Worm (Caenorhabditis elegans): Measurements from ENCODE around the gene M01H9.10.

The M01H9.10 gene

DNA sequence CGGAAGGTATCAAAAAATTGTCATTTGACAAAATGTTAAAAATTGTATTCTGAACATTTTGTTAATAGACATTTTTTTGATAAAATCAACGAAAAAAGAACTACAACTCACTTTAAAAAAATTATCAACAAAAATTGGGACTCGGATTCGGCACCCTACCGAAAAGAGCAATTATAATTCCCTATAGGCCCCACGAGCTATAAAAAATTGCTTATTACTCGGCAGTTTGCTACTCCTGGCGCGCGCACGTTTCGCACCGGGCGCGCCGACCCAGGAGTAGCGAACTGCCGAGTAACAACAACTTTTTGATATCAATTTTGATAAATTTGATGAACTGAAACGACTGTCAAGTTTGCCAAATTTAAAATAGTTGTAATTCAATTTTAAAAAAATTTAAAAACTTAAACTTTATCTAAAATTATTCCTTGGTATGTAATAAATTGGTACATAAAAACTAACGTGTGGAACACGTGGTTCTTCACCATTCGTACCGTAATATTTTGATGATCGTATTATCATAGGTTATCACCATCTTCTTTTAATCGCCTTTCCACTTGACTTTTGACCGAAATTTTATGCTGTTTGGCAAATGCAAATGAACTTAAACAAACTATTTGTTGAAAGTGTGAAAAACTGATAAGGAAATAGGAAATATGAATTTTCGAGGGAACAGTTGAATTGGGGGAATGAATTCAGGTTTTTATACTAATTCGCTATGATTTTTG lies 4.4 kb downstream of the M01H9.10 start (continued):
- no peak for TF ChIP-seq grh-1 (GFP tag; IDR thresholded peaks at IDR 0.05)

DNA sequence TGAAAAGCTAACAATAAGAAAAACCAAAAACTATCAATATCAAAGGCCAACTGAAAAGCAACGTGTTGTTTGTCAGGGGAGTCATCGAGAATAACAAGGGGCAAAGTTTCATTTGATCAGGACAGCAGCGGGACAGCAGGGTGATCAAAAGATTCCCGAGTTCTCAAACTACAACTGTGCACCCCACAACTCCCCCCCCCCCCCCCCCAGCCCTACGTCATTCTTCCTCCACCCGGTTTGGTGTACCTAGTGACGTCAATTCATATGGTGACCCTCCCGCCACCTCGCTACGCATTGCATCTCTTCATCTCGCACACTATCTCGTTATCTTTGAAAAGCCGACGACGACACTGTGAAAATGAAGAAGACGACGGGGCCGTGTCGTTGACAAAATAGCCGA lies 6.2 kb downstream of the M01H9.10 start:
- TF ChIP-seq unc-130 (tag; optimal IDR thresholded peaks at IDR 0.05) (no peak), ceh-88 (GFP tag; IDR thresholded peaks at IDR 0.05) (no peak), mef-2 (tag; optimal IDR thresholded peaks at IDR 0.05) (no peak), F16B12.6 (tag; optimal IDR thresholded peaks at IDR 0.05) (no peak), nhr-28 (tag; optimal IDR thresholded peaks at IDR 0.05) (no peak), vab-15 (tag; optimal IDR thresholded peaks at IDR 0.05) (no peak), lir-3 (tag; optimal IDR thresholded peaks at IDR 0.05; ENCODE audit: poor library complexity) (no peak), lin-14 (GFP tag; optimal IDR thresholded peaks at IDR 0.05) (peak; percentile 45), fkh-10 (GFP tag; optimal IDR thresholded peaks at IDR 0.05) (no peak), efl-1 (optimal IDR thresholded peaks at IDR 0.05) (no peak), efl-1 (GFP tag; optimal IDR thresholded peaks at IDR 0.05 in 1 of 2) (peak in 1 of 2 experiments; percentile 55), tlp-1 (tag; optimal IDR thresholded peaks at IDR 0.05) (no peak), aha-1 (tag; optimal IDR thresholded peaks at IDR 0.05) (no peak), C04F5.9 (tag; optimal IDR thresholded peaks at IDR 0.05) (no peak), nhr-20 (tag; optimal IDR thresholded peaks at IDR 0.05) (no peak), lsy-2 (tag; optimal IDR thresholded peaks at IDR 0.05) (no peak), lin-13 (GFP tag; optimal IDR thresholded peaks at IDR 0.05) (no peak), elt-2 (tag; optimal IDR thresholded peaks at IDR 0.05) (no peak), ceh-82 (tag; optimal IDR thresholded peaks at IDR 0.05) (no peak), ets-5 (GFP tag; IDR thresholded peaks at IDR 0.05) (no peak), sox-4 (tag; optimal IDR thresholded peaks at IDR 0.05) (no peak), zag-1 (tag; optimal IDR thresholded peaks at IDR 0.05) (no peak), lin-15B (tag; optimal IDR thresholded peaks at IDR 0.05) (no peak), swsn-7 (tag; optimal IDR thresholded peaks at IDR 0.05) (no peak), nhr-19 (GFP tag; conservative IDR thresholded peaks at IDR 0.05) (peak; percentile 27; the same call in 1 of the 2 replicates), nhr-85 (tag) (peak; percentile 1), irx-1 (tag; optimal IDR thresholded peaks at IDR 0.05) (no peak), zip-4 (GFP tag; optimal IDR thresholded peaks at IDR 0.05) (no peak), hlh-4 (tag; optimal IDR thresholded peaks at IDR 0.05) (no peak), aly-2 (tag; optimal IDR thresholded peaks at IDR 0.05) (no peak), pqm-1 (tag; optimal IDR thresholded peaks at IDR 0.05) (no peak), elt-3 (tag; optimal IDR thresholded peaks at IDR 0.05) (no peak), sup-37 (GFP tag; optimal IDR thresholded peaks at IDR 0.05) (no peak), unc-30 (tag; optimal IDR thresholded peaks at IDR 0.05) (no peak), rnt-1 (tag; optimal IDR thresholded peaks at IDR 0.05) (no peak), nhr-11 (tag; optimal IDR thresholded peaks at IDR 0.05) (no peak), dsc-1 (tag; optimal IDR thresholded peaks at IDR 0.05) (no peak), nhr-76 (tag; optimal IDR thresholded peaks at IDR 0.05) (no peak), nhr-71 (tag; optimal IDR thresholded peaks at IDR 0.05) (peak; percentile 30), snpc-4 (tag; optimal IDR thresholded peaks at IDR 0.05) (no peak)
